Fruit fly (Drosophila melanogaster) whole organism, embryonic: ENCODE results near the gene DIP-alpha.

Experiments used
- Atf3 ChIP-seq: fragments of 200-800 bp; sonication (Bioruptor generic); optimal IDR thresholded peaks from 3 replicates; lab custom pipeline; 2016; ENCODE audit warnings: missing biosample characterization, missing genetic modification characterization
- BEAF-32 ChIP-seq: fragments of 200-800 bp; sonication (Bioruptor generic); optimal IDR thresholded peaks from 3 replicates; lab custom pipeline; 2017; ENCODE audit warnings: missing biosample characterization, missing genetic modification characterization, mild to moderate bottlenecking, moderate library complexity, missing genetic modification reagents
- CG10654 ChIP-seq: fragments of 200-800 bp; sonication (Bioruptor generic); optimal IDR thresholded peaks from 2 replicates; lab custom pipeline; 2016; ENCODE audit warnings: missing biosample characterization, missing genetic modification characterization
- CG10979 ChIP-seq: fragments of 200-800 bp; sonication (Bioruptor generic); optimal IDR thresholded peaks from 2 replicates; lab custom pipeline; 2018; ENCODE audit warnings: missing biosample characterization, mild to moderate bottlenecking, missing genetic modification characterization, moderate library complexity
- CG11398 ChIP-seq: fragments of 200-800 bp; sonication (Bioruptor generic); optimal IDR thresholded peaks from 2 replicates; lab custom pipeline; 2016; ENCODE audit warnings: missing biosample characterization, missing genetic modification characterization
- CG13894 ChIP-seq: fragments of 200-800 bp; sonication (Bioruptor generic); optimal IDR thresholded peaks from 3 replicates; lab custom pipeline; 2018; ENCODE audit warnings: missing biosample characterization, mild to moderate bottlenecking, missing genetic modification characterization, moderate library complexity
- CG16779 ChIP-seq: fragments of 200-800 bp; sonication (Bioruptor generic); IDR thresholded peaks from 2 replicates; pipeline ENCODE4 v1.3.6; 2022; ENCODE audit warnings: missing biosample characterization, missing genetic modification characterization
- CG16813 ChIP-seq: fragments of 200-800 bp; sonication (Bioruptor generic); IDR thresholded peaks from 3 replicates; pipeline ENCODE4 v1.3.6; 2022; ENCODE audit warnings: missing biosample characterization, missing genetic modification characterization; ENCODE audit not compliant: partially characterized antibody
- CG17912 ChIP-seq: fragments of 200-800 bp; sonication (Bioruptor generic); optimal IDR thresholded peaks from 2 replicates; lab custom pipeline; 2018; ENCODE audit warnings: missing biosample characterization, mild to moderate bottlenecking, missing genetic modification characterization
- CG30020 ChIP-seq: fragments of 200-800 bp; optimal IDR thresholded peaks from 2 replicates; lab custom pipeline; 2019; ENCODE audit warnings: missing biosample characterization, mild to moderate bottlenecking, missing genetic modification characterization, moderate library complexity
- CG4282 ChIP-seq: fragments of 200-800 bp; sonication (Bioruptor generic); optimal IDR thresholded peaks from 2 replicates; lab custom pipeline; 2016; ENCODE audit warnings: missing biosample characterization, missing genetic modification characterization
- CG8089 ChIP-seq: fragments of 200-800 bp; sonication (Bioruptor generic); optimal IDR thresholded peaks from 3 replicates; lab custom pipeline; 2016; ENCODE audit warnings: missing biosample characterization, missing genetic modification characterization
- CG8924 ChIP-seq: fragments of 200-800 bp; optimal IDR thresholded peaks from 3 replicates; lab custom pipeline; 2019; ENCODE audit warnings: missing biosample characterization, mild to moderate bottlenecking, missing genetic modification characterization, moderate library complexity
- Deaf1 ChIP-seq: fragments of 200-800 bp; optimal IDR thresholded peaks from 3 replicates; lab custom pipeline; 2019; ENCODE audit warnings: missing biosample characterization, mild to moderate bottlenecking, missing genetic modification characterization, moderate library complexity
- Dek ChIP-seq: fragments of 200-800 bp; sonication (Bioruptor generic); optimal IDR thresholded peaks from 3 replicates; lab custom pipeline; 2019; ENCODE audit warnings: missing biosample characterization, mild to moderate bottlenecking, missing genetic modification characterization, moderate library complexity
- ERR ChIP-seq: fragments of 200-800 bp; sonication (Bioruptor generic); optimal IDR thresholded peaks from 2 replicates; lab custom pipeline; 2016; ENCODE audit warnings: missing biosample characterization, missing genetic modification characterization
- Elba2 ChIP-seq: fragments of 200-800 bp; sonication (Bioruptor generic); optimal IDR thresholded peaks from 3 replicates; lab custom pipeline; 2016; ENCODE audit warnings: missing biosample characterization, missing genetic modification characterization
- HmgD ChIP-seq: fragments of 200-800 bp; sonication (Bioruptor generic); optimal IDR thresholded peaks from 3 replicates; lab custom pipeline; 2016; ENCODE audit warnings: missing biosample characterization, missing genetic modification characterization
- Hr39 ChIP-seq: fragments of >200 bp; optimal IDR thresholded peaks from 2 replicates; lab custom pipeline; 2017
- Nf-YB ChIP-seq: fragments of 200-800 bp; sonication (Bioruptor generic); optimal IDR thresholded peaks from 3 replicates; lab custom pipeline; 2019; ENCODE audit warnings: missing biosample characterization, mild to moderate bottlenecking, missing genetic modification characterization, moderate library complexity
- PHDP ChIP-seq: fragments of 200-800 bp; sonication (Bioruptor generic); optimal IDR thresholded peaks from 3 replicates; lab custom pipeline; 2018; ENCODE audit warnings: missing biosample characterization, mild to moderate bottlenecking, missing genetic modification characterization, moderate library complexity
- Sin3A ChIP-seq: fragments of >200 bp; optimal IDR thresholded peaks from 2 replicates; lab custom pipeline; 2018
- Sox102F ChIP-seq: fragments of 200-800 bp; sonication (Bioruptor generic); optimal IDR thresholded peaks from 2 replicates; lab custom pipeline; 2018; ENCODE audit warnings: missing biosample characterization, mild to moderate bottlenecking, missing genetic modification characterization, moderate library complexity
- Sry-δ ChIP-seq: fragments of 200-800 bp; sonication (Bioruptor generic); optimal IDR thresholded peaks from 2 replicates; lab custom pipeline; 2016; ENCODE audit warnings: missing biosample characterization, missing genetic modification characterization
- Ssrp ChIP-seq: fragments of 200-800 bp; sonication (Bioruptor generic); optimal IDR thresholded peaks from 2 replicates; lab custom pipeline; 2018; ENCODE audit warnings: missing biosample characterization, mild to moderate bottlenecking, missing genetic modification characterization, moderate library complexity
- bab2 ChIP-seq: fragments of 200-800 bp; sonication (Bioruptor generic); optimal IDR thresholded peaks from 2 replicates; lab custom pipeline; 2016; ENCODE audit warnings: missing biosample characterization, missing genetic modification characterization
- caup ChIP-seq: fragments of 200-800 bp; sonication (Bioruptor generic); optimal IDR thresholded peaks from 3 replicates; lab custom pipeline; 2017; ENCODE audit warnings: missing biosample characterization, mild to moderate bottlenecking, missing genetic modification characterization, moderate library complexity; ENCODE audit not compliant: severe bottlenecking
- cg ChIP-seq: fragments of 200-800 bp; sonication (Bioruptor generic); optimal IDR thresholded peaks from 3 replicates; lab custom pipeline; 2019; ENCODE audit warnings: missing biosample characterization, mild to moderate bottlenecking, missing genetic modification characterization, moderate library complexity
- ci ChIP-seq: fragments of 200-800 bp; sonication (Bioruptor generic); IDR thresholded peaks from 3 replicates; pipeline ENCODE4 v1.3.6; 2022; ENCODE audit warnings: missing biosample characterization, missing genetic modification characterization
- crol ChIP-seq: fragments of 200-800 bp; sonication (Bioruptor generic); IDR thresholded peaks from 2 replicates; pipeline ENCODE4 v1.3.6; 2022; ENCODE audit warnings: missing biosample characterization, missing genetic modification characterization
- crp ChIP-seq, 2 experiments: fragments of 200-800 bp; sonication (Bioruptor generic); optimal IDR thresholded peaks; 2 replicates in 1 of 2; 3 replicates in 1 of 2; lab custom pipeline; 2017; ENCODE audit warnings: missing biosample characterization in 2 of 2, missing genetic modification characterization in 2 of 2, mild to moderate bottlenecking in 1 of 2, moderate library complexity in 1 of 2
- en ChIP-seq: fragments of 200-800 bp; sonication (Bioruptor generic); optimal IDR thresholded peaks from 2 replicates; lab custom pipeline; 2016; ENCODE audit warnings: missing biosample characterization, missing genetic modification characterization
- eyg ChIP-seq: fragments of 200-800 bp; sonication (Bioruptor generic); optimal IDR thresholded peaks from 3 replicates; lab custom pipeline; 2016; ENCODE audit warnings: missing biosample characterization, missing genetic modification characterization
- gem ChIP-seq: fragments of 200-800 bp; sonication (Bioruptor generic); optimal IDR thresholded peaks from 2 replicates; lab custom pipeline; 2019; ENCODE audit warnings: missing biosample characterization, mild to moderate bottlenecking, missing genetic modification characterization, moderate library complexity
- insv ChIP-seq, 2 experiments: fragments of 200-800 bp; sonication (Bioruptor generic); optimal IDR thresholded peaks; 3 replicates each; lab custom pipeline; 2016 to 2018; ENCODE audit warnings: missing biosample characterization in 2 of 2, missing genetic modification characterization in 2 of 2
- inv ChIP-seq: fragments of 200-800 bp; sonication (Bioruptor generic); IDR thresholded peaks from 2 replicates; pipeline ENCODE4 v1.3.6; 2022; ENCODE audit warnings: missing biosample characterization, missing genetic modification characterization; ENCODE audit not compliant: partially characterized antibody
- lmd ChIP-seq: fragments of 200-800 bp; sonication (Bioruptor generic); IDR thresholded peaks from 2 replicates; pipeline ENCODE4 v1.3.6; 2022; ENCODE audit warnings: missing biosample characterization, missing genetic modification characterization
- maf-S ChIP-seq: fragments of 200-800 bp; sonication (Bioruptor generic); optimal IDR thresholded peaks from 2 replicates; lab custom pipeline; 2016; ENCODE audit warnings: missing biosample characterization, missing genetic modification characterization
- pita ChIP-seq: fragments of 200-800 bp; sonication (Bioruptor generic); optimal IDR thresholded peaks from 2 replicates; lab custom pipeline; 2017; ENCODE audit warnings: missing biosample characterization, mild to moderate bottlenecking, missing genetic modification characterization
- ranshi ChIP-seq: fragments of 200-800 bp; sonication (Bioruptor generic); IDR thresholded peaks from 2 replicates; pipeline ENCODE4 v1.3.6; 2022; ENCODE audit warnings: missing biosample characterization, missing genetic modification characterization
- ro ChIP-seq: fragments of 200-800 bp; sonication (Bioruptor generic); IDR thresholded peaks from 2 replicates; pipeline ENCODE4 v1.3.6; 2022; ENCODE audit warnings: missing biosample characterization, missing genetic modification characterization
- sens-2 ChIP-seq: fragments of 200-800 bp; sonication (Bioruptor generic); IDR thresholded peaks from 2 replicates; pipeline ENCODE4 v1.3.6; 2022; ENCODE audit warnings: missing biosample characterization, missing genetic modification characterization
- sisA ChIP-seq: fragments of 200-800 bp; sonication (Bioruptor generic); IDR thresholded peaks from 2 replicates; pipeline ENCODE4 v1.3.6; 2022; ENCODE audit warnings: missing biosample characterization, missing genetic modification characterization
- tin ChIP-seq: fragments of 200-800 bp; sonication (Bioruptor generic); optimal IDR thresholded peaks from 3 replicates; lab custom pipeline; 2016; ENCODE audit warnings: missing biosample characterization, missing genetic modification characterization
- tna ChIP-seq: fragments of 200-800 bp; sonication (Bioruptor generic); IDR thresholded peaks from 2 replicates; pipeline ENCODE4 v1.3.6; 2022; ENCODE audit warnings: missing biosample characterization, missing genetic modification characterization; ENCODE audit not compliant: partially characterized antibody
- unpg ChIP-seq: fragments of 200-800 bp; sonication (Bioruptor generic); optimal IDR thresholded peaks from 3 replicates; lab custom pipeline; 2018; ENCODE audit warnings: missing biosample characterization, mild to moderate bottlenecking, missing genetic modification characterization, moderate library complexity
- usp ChIP-seq: fragments of >200 bp; optimal IDR thresholded peaks from 2 replicates; lab custom pipeline; 2017; ENCODE audit warnings: missing biosample characterization, missing genetic modification characterization
- wek ChIP-seq: fragments of 200-800 bp; sonication (Bioruptor generic); optimal IDR thresholded peaks from 3 replicates; lab custom pipeline; 2018; ENCODE audit warnings: missing biosample characterization, mild to moderate bottlenecking, missing genetic modification characterization, moderate library complexity
- zen ChIP-seq: fragments of 200-800 bp; sonication (Bioruptor generic); optimal IDR thresholded peaks from 3 replicates; lab custom pipeline; 2018; ENCODE audit warnings: missing biosample characterization, mild to moderate bottlenecking, missing genetic modification characterization, moderate library complexity
- zfh2 ChIP-seq: fragments of 200-800 bp; sonication (Bioruptor generic); optimal IDR thresholded peaks from 2 replicates; lab custom pipeline; 2016; ENCODE audit warnings: missing biosample characterization, missing genetic modification characterization

Gene DIP-alpha

DNA sequence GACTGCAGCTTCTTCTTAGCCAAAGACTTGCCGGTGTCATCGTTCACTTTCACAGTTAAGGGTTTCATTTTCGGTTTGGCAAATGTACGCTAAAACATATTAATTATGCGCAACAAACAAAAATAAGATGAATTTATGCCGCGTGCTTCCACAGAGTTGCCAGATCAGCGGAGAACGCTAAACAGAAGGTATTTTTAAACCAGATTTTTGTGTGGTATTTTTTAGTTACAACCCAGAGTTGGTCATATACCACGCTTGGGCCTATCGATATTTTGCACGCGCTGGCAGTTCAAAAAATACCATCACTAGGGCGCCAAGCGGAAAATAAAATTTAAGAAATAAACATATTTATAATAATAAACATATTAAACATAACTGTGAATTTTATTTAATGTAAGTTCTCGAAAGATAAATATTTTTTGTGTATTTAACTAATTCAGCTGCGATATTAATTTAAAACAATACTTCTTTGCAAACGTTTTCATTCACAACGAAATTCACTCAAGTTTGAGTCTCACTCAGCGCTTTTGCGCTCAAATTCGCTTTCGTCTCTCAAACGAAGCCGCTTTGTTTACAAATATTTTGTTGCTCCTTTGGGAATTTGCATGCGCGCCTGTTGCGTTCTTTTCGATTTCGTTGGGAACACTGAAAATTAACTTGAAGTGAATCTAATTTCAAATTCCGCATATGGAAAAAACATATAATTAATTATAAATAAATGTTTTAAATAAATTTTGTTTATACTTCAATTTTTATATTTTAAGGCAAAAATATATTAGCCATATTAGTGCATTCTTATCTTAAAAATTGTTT, 2.2 kb upstream of the DIP-alpha start, which contains the start of gene CG2875 (continued):
- TF ChIP-seq CG11398 (GFP tag; lab: Kevin White, UChicago) (no peak), eyg (GFP tag; lab: Kevin White, UChicago) (no peak), tin (GFP tag; lab: Kevin White, UChicago) (no peak), Atf3 (GFP tag; lab: Kevin White, UChicago) (no peak), BEAF-32 (peak; percentile 85), zen (tag; lab: Kevin White, UChicago) (no peak), HmgD (GFP tag; lab: Kevin White, UChicago) (peak; percentile 11), PHDP (tag; lab: Kevin White, UChicago) (no peak), Elba2 (GFP tag; lab: Kevin White, UChicago) (no peak), Sox102F (GFP tag; lab: Kevin White, UChicago) (no peak), Hr39 (lab: Kevin White, UChicago) (no peak), CG13894 (tag; lab: Kevin White, UChicago) (no peak), CG30020 (tag; lab: Kevin White, UChicago) (no peak), pita (GFP tag; lab: Kevin White, UChicago) (no peak), caup (GFP tag; lab: Kevin White, UChicago) (no peak), crol (GFP tag; lab: Robert Waterston, UW) (no peak), CG10654 (GFP tag; lab: Kevin White, UChicago) (no peak), maf-S (no peak), Sry-δ (GFP tag; lab: Kevin White, UChicago) (peak; percentile 85), wek (GFP tag; lab: Kevin White, UChicago) (no peak), en (GFP tag; lab: Kevin White, UChicago) (no peak), ERR (GFP tag; lab: Kevin White, UChicago) (no peak), CG10979 (tag; lab: Kevin White, UChicago) (no peak), unpg (GFP tag; lab: Kevin White, UChicago) (no peak), tna (GFP tag; lab: Robert Waterston, UW) (no peak), lmd (GFP tag; lab: Robert Waterston, UW) (no peak), usp (no peak), insv (GFP tag; optimal IDR thresholded peaks at IDR 0.05; lab: Kevin White, UChicago) (no peak), ci (no peak), CG8924 (tag; lab: Kevin White, UChicago) (no peak), Ssrp (no peak), bab2 (GFP tag; lab: Kevin White, UChicago) (no peak), sens-2 (GFP tag; lab: Robert Waterston, UW) (no peak), Sin3A (lab: Kevin White, UChicago) (peak; percentile 41), inv (peak; percentile 68; the same call in 1 of the 2 replicates), CG16779 (GFP tag; lab: Robert Waterston, UW) (no peak), CG8089 (GFP tag; lab: Kevin White, UChicago) (no peak), sisA (no peak), Dek (no peak), crp (GFP tag; optimal IDR thresholded peaks at IDR 0.05; lab: Kevin White, UChicago) (no peak), CG4282 (GFP tag; lab: Kevin White, UChicago) (no peak), cg (GFP tag; lab: Kevin White, UChicago) (no peak), gem (tag; lab: Kevin White, UChicago) (peak; percentile 15), Deaf1 (tag; lab: Kevin White, UChicago) (no peak), ranshi (GFP tag; lab: Robert Waterston, UW) (no peak), ro (no peak), CG16813 (GFP tag; lab: Robert Waterston, UW) (peak; percentile 71), CG17912 (GFP tag; lab: Kevin White, UChicago) (no peak), zfh2 (GFP tag; lab: Kevin White, UChicago) (no peak), Nf-YB (GFP tag; lab: Kevin White, UChicago) (no peak)
